Worm (Caenorhabditis elegans): ENCODE data around the gene cpb-2.

- TF ChIP-seq snpc-4 (tag; optimal IDR thresholded peaks at IDR 0.05) = no peak
- TF ChIP-seq ztf-11 (tag; optimal IDR thresholded peaks at IDR 0.05) = no peak
- TF ChIP-seq unc-62 (GFP tag; optimal IDR thresholded peaks at IDR 0.05) = no peak
- no peak for TF ChIP-seq hlh-1 (tag; optimal IDR thresholded peaks at IDR 0.05)
- no peak for TF ChIP-seq pha-4 (tag; optimal IDR thresholded peaks at IDR 0.05)
- TF ChIP-seq lin-13 (tag; optimal IDR thresholded peaks at IDR 0.05) = no peak
- no peak for TF ChIP-seq nhr-12 (tag; optimal IDR thresholded peaks at IDR 0.05)
- TF ChIP-seq sptf-1 (tag; optimal IDR thresholded peaks at IDR 0.05) = no peak
- no peak for TF ChIP-seq unc-39 (tag; optimal IDR thresholded peaks at IDR 0.05)
- no peak for TF ChIP-seq mls-2 (tag; optimal IDR thresholded peaks at IDR 0.05)
- no peak for TF ChIP-seq elt-3 (tag; optimal IDR thresholded peaks at IDR 0.05)
Measured at ce11 chrII:6230116-6230515, 37.5 kb downstream of the cpb-2 start.

Measured in whole organism, mixed stage, embryonic.